Fruit fly (Drosophila melanogaster) whole organism: ENCODE measurements around the gene Ids.

Experiments
- CG8478 ChIP-seq: fragments of >200 bp; optimal IDR thresholded peaks from 2 replicates; lab custom pipeline; 2018; ENCODE audit warnings: inconsistent platforms
- pan ChIP-seq: fragments of >200 bp; optimal IDR thresholded peaks from 2 replicates; lab custom pipeline; 2017
- psq ChIP-seq: fragments of >200 bp; optimal IDR thresholded peaks from 2 replicates; lab custom pipeline; 2017
- usp ChIP-seq: fragments of >200 bp; optimal IDR thresholded peaks from 2 replicates; lab custom pipeline; 2017; ENCODE audit warnings: missing biosample characterization, missing genetic modification characterization, mixed read lengths

dm6 chr3L:3346294-3346693 is 31.8 kb upstream of the Ids start:
- TF ChIP-seq pan (lab: Kevin White, UChicago) (no peak), CG8478 (no peak), usp (GFP tag; lab: Kevin White, UChicago) (no peak), psq (lab: Kevin White, UChicago) (no peak)
